Worm (Caenorhabditis elegans) whole organism, L4 larva: Measurements from ENCODE around the gene sqv-2.
A peak's percentile ranks its signal among the peaks of the same experiment; 100 is the strongest.

ENCODE experiments used
- F37D6.2 ChIP-seq: sonication (generic microtip); optimal IDR thresholded peaks from 2 replicates; lab custom pipeline; 2016; ENCODE audit warnings: mild to moderate bottlenecking, missing genetic modification characterization, missing compliant biosample characterization
- T26A8.4 ChIP-seq: fragments of 200-800 bp; sonication (Bioruptor generic); IDR thresholded peaks from 2 replicates; pipeline ENCODE4 v1.3.6; 2022; ENCODE audit warnings: missing genetic modification characterization, missing compliant biosample characterization
- Y48G9A.11 ChIP-seq: fragments of 200-800 bp; sonication (Bioruptor generic); IDR thresholded peaks from 2 replicates; pipeline ENCODE4 v1.3.6; 2022; ENCODE audit warnings: missing genetic modification reagents, missing genetic modification characterization, missing compliant biosample characterization
- attf-4 ChIP-seq: sonication (generic microtip); optimal IDR thresholded peaks from 3 replicates; lab custom pipeline; 2017; ENCODE audit warnings: missing biosample characterization, missing genetic modification characterization
- ceh-44 ChIP-seq: fragments of 200-800 bp; sonication (Bioruptor generic); IDR thresholded peaks from 2 replicates; pipeline ENCODE4 v1.3.6; 2022; ENCODE audit warnings: missing genetic modification reagents, missing genetic modification characterization, missing compliant biosample characterization
- daf-12 ChIP-seq: fragments of 150-350 bp; optimal IDR thresholded peaks from 2 replicates; lab custom pipeline; 2014; ENCODE audit warnings: missing biosample characterization, missing genetic modification reagents, missing genetic modification characterization
- daf-8 ChIP-seq: fragments of 200-800 bp; sonication (Bioruptor generic); IDR thresholded peaks from 2 replicates; pipeline ENCODE4 v1.3.6; 2022; ENCODE audit warnings: missing genetic modification characterization, missing compliant biosample characterization
- duxl-1 ChIP-seq: sonication (generic microtip); optimal IDR thresholded peaks from 2 replicates; lab custom pipeline; 2016; ENCODE audit warnings: mild to moderate bottlenecking, missing genetic modification characterization, moderate library complexity, missing compliant biosample characterization; ENCODE audit not compliant: poor library complexity
- dve-1 ChIP-seq: sonication (generic microtip); optimal IDR thresholded peaks from 2 replicates; lab custom pipeline; 2017; ENCODE audit warnings: antibody characterized with exemption, mild to moderate bottlenecking, missing genetic modification characterization, missing compliant biosample characterization; ENCODE audit not compliant: insufficient read depth
- egl-27 ChIP-seq: sonication (generic microtip); optimal IDR thresholded peaks from 3 replicates; lab custom pipeline; 2017; ENCODE audit warnings: missing biosample characterization, missing genetic modification reagents, missing genetic modification characterization
- mdt-29 ChIP-seq: fragments of 200-800 bp; sonication (Bioruptor generic); IDR thresholded peaks from 2 replicates; pipeline ENCODE4 v1.3.6; 2022; ENCODE audit warnings: missing genetic modification reagents, missing genetic modification characterization, missing compliant biosample characterization
- mes-2 ChIP-seq: sonication (generic microtip); optimal IDR thresholded peaks from 2 replicates; lab custom pipeline; 2016; ENCODE audit warnings: missing genotype, mild to moderate bottlenecking, missing genetic modification characterization, missing compliant biosample characterization; ENCODE audit not compliant: poor library complexity, severe bottlenecking
- sdz-12 ChIP-seq: fragments of 200-800 bp; sonication (Bioruptor generic); optimal IDR thresholded peaks from 2 replicates; lab custom pipeline; 2018; ENCODE audit warnings: mild to moderate bottlenecking, missing genetic modification characterization, missing compliant biosample characterization
- unc-62 ChIP-seq, 3 experiments: fragments of 150-350 bp in 1 of 3; sonication (generic microtip); optimal IDR thresholded peaks in 2 of 3; peaks in 1 of 3; 1 replicate in 1 of 3; 2 replicates in 2 of 3; lab custom pipeline; 2014 to 2017; ENCODE audit warnings: missing biosample characterization in 3 of 3, missing genetic modification characterization in 3 of 3, missing genetic modification reagents in 3 of 3, missing genotype in 1 of 3
- vab-7 ChIP-seq: fragments of 200-800 bp; sonication (Bioruptor generic); IDR thresholded peaks from 2 replicates; pipeline ENCODE4 v1.3.6; 2022; ENCODE audit warnings: missing genetic modification reagents, missing genetic modification characterization, missing compliant biosample characterization

sqv-2 gene

DNA sequence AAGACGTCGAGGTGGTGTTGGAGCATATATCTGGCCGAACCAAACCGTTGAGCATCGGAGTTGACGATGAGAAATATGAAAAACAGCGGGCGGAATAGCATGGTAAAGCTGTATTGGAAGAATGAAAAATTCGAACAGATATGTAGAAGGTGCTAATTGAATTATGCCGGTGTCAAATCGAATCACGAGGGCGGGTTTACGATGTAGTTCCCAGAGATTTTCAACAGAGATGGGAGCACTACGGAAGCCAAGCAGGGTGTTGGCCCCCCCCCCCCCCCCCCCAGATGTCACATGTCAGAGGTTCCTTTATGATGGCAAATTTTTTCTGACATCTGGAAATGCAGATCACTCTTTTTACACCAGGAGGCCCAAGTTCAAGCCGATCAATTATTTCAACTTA is 51.1 kb downstream of the sqv-2 start, which contains the start of gene Y110A2AL.7:
Gene Y110A2AL.7, minus strand, starts transcription at position 101 of the 400 bp plus-strand sequence.
- TF ChIP-seq unc-62 (GFP tag; optimal IDR thresholded peaks at IDR 0.05 in 1 of 2; lab: Kevin White, UChicago), result peak in 1 of 2 experiments; percentile 64
- no peak for TF ChIP-seq unc-62 (tag; optimal IDR thresholded peaks at IDR 0.05; lab: Kevin White, UChicago)
- no peak for TF ChIP-seq attf-4

DNA sequence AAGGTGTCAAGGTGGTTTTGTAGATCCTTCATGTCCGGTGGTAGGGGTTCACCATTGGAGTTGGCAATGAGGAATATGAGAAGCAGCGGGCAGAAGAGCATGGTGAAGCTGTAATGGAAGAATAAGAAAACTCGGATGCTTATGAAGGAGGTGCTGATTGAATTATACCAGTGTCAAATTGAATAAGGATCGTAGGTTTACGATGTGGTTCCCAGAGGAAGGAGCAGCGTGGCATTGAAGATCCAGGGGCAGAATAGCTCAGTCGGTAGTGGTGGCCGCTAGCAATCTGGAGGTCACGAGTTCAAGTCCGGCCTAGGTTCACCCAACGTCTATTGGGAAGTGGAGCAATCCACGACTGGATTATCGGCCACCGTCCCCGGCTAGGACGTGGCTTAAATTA is 52.7 kb downstream of the sqv-2 start, which contains the start of gene Y110A2AL.6:
Gene Y110A2AL.6, minus strand, starts transcription at position 101 of the 400 bp plus-strand sequence.
- no peak for TF ChIP-seq mes-2 (tag; lab: Kevin White, UChicago)
- TF ChIP-seq dve-1 (tag; lab: Kevin White, UChicago), result no peak
- TF ChIP-seq daf-12 (tag; lab: Kevin White, UChicago), result no peak
- TF ChIP-seq vab-7 (GFP tag; lab: Robert Waterston, UW), result no peak
- TF ChIP-seq ceh-44 (GFP tag; lab: Robert Waterston, UW), result no peak
- TF ChIP-seq F37D6.2 (tag; lab: Kevin White, UChicago), result no peak
- no peak for TF ChIP-seq egl-27 (tag; lab: Kevin White, UChicago)
- no peak for TF ChIP-seq Y48G9A.11 (GFP tag; lab: Robert Waterston, UW)
- TF ChIP-seq T26A8.4, result no peak
- no peak for TF ChIP-seq sdz-12 (GFP tag; lab: Kevin White, UChicago)
- no peak for TF ChIP-seq daf-8 (GFP tag; lab: Robert Waterston, UW)
- TF ChIP-seq mdt-29 (GFP tag; lab: Robert Waterston, UW), result no peak
- TF ChIP-seq duxl-1 (tag; lab: Kevin White, UChicago), result no peak
